Worm (Caenorhabditis elegans) whole organism, young adult: ENCODE results near the gene prx-19.

Source experiments
- B0035.1 ChIP-seq: sonication (generic microtip); optimal IDR thresholded peaks from 2 replicates; lab custom pipeline; 2016; ENCODE audit warnings: missing genetic modification characterization, mild to moderate bottlenecking, missing compliant biosample characterization, missing genotype, missing genetic modification reagents
- B0261.1 ChIP-seq: sonication (generic microtip); optimal IDR thresholded peaks from 2 replicates; lab custom pipeline; 2016; ENCODE audit warnings: mild to moderate bottlenecking, missing genetic modification characterization, moderate library complexity, missing compliant biosample characterization
- C06A6.2 ChIP-seq: fragments of 200-800 bp; sonication (Bioruptor generic); conservative IDR thresholded peaks from 2 replicates; pipeline ENCODE4 v1.3.6; 2022; ENCODE audit warnings: missing genetic modification characterization, missing compliant biosample characterization
- F49E8.2 ChIP-seq: sonication (generic microtip); optimal IDR thresholded peaks from 3 replicates; lab custom pipeline; 2017; ENCODE audit warnings: missing genetic modification characterization, mild to moderate bottlenecking, missing compliant biosample characterization, antibody characterized with exemption, moderate library complexity; ENCODE audit not compliant: insufficient read depth
- F52B5.7 ChIP-seq: sonication (generic microtip); optimal IDR thresholded peaks from 2 replicates; lab custom pipeline; 2016; ENCODE audit warnings: mild to moderate bottlenecking, missing genetic modification characterization, missing compliant biosample characterization
- F57A8.1 ChIP-seq: fragments of 200-800 bp; sonication (Bioruptor generic); optimal IDR thresholded peaks from 2 replicates; lab custom pipeline; 2018; ENCODE audit warnings: mild to moderate bottlenecking, missing genetic modification characterization, moderate library complexity, missing compliant biosample characterization
- K11D2.4 ChIP-seq: fragments of 200-800 bp; sonication (Bioruptor generic); IDR thresholded peaks from 2 replicates; pipeline ENCODE4 v1.3.6; 2022; ENCODE audit warnings: missing genetic modification reagents, missing genetic modification characterization, missing compliant biosample characterization
- K12H6.12 ChIP-seq: fragments of 200-800 bp; sonication (Bioruptor generic); optimal IDR thresholded peaks from 2 replicates; lab custom pipeline; 2018; ENCODE audit warnings: mild to moderate bottlenecking, missing genetic modification characterization, missing compliant biosample characterization
- Y53F4B.3 ChIP-seq: fragments of 200-800 bp; sonication (Bioruptor generic); IDR thresholded peaks from 2 replicates; pipeline ENCODE4 v1.3.6; 2022; ENCODE audit warnings: missing genetic modification reagents, missing genetic modification characterization, missing compliant biosample characterization
- Y95B8A.8 ChIP-seq: fragments of 200-800 bp; sonication (Bioruptor generic); IDR thresholded peaks from 2 replicates; pipeline ENCODE4 v1.3.6; 2022; ENCODE audit warnings: missing genetic modification reagents, missing genetic modification characterization, missing compliant biosample characterization
- akir-1 ChIP-seq: fragments of 200-800 bp; sonication (Bioruptor generic); optimal IDR thresholded peaks from 2 replicates; lab custom pipeline; 2018; ENCODE audit warnings: mild to moderate bottlenecking, missing genetic modification characterization, moderate library complexity, missing compliant biosample characterization
- aptf-2 ChIP-seq: fragments of 200-800 bp; sonication (Bioruptor generic); conservative IDR thresholded peaks from 2 replicates; pipeline ENCODE4 v1.3.6; 2022; ENCODE audit warnings: missing genetic modification reagents, missing genetic modification characterization, missing compliant biosample characterization
- aptf-3 ChIP-seq: fragments of 200-800 bp; sonication (Bioruptor generic); IDR thresholded peaks from 2 replicates; pipeline ENCODE4 v1.3.6; 2022; ENCODE audit warnings: missing genetic modification characterization, missing compliant biosample characterization
- atf-7 ChIP-seq: sonication (generic microtip); optimal IDR thresholded peaks from 2 replicates; lab custom pipeline; 2017; ENCODE audit warnings: mild to moderate bottlenecking, missing genetic modification characterization, missing compliant biosample characterization
- attf-5 ChIP-seq: fragments of 200-800 bp; sonication (Bioruptor generic); optimal IDR thresholded peaks from 2 replicates; lab custom pipeline; 2018; ENCODE audit warnings: mild to moderate bottlenecking, missing genetic modification characterization, missing compliant biosample characterization
- bed-1 ChIP-seq: fragments of 200-800 bp; sonication (Bioruptor generic); IDR thresholded peaks from 2 replicates; pipeline ENCODE4 v1.3.6; 2022; ENCODE audit warnings: missing genetic modification reagents, missing genetic modification characterization, missing compliant biosample characterization
- cebp-2 ChIP-seq: fragments of 200-800 bp; sonication (Bioruptor generic); IDR thresholded peaks from 2 replicates; pipeline ENCODE4 v1.3.6; 2022; ENCODE audit warnings: missing genetic modification characterization, missing compliant biosample characterization
- ceh-100 ChIP-seq: fragments of 200-800 bp; sonication (Bioruptor generic); IDR thresholded peaks from 2 replicates; pipeline ENCODE4 v1.3.6; 2022; ENCODE audit warnings: missing genetic modification reagents, missing genetic modification characterization, missing compliant biosample characterization
- ceh-27 ChIP-seq: fragments of 200-800 bp; sonication (Bioruptor generic); optimal IDR thresholded peaks from 2 replicates; lab custom pipeline; 2018; ENCODE audit warnings: mild to moderate bottlenecking, missing genetic modification characterization, moderate library complexity, missing compliant biosample characterization
- ceh-79 ChIP-seq: sonication (generic microtip); optimal IDR thresholded peaks from 2 replicates; lab custom pipeline; 2017; ENCODE audit warnings: mild to moderate bottlenecking, missing genetic modification characterization, missing compliant biosample characterization
- dpff-1 ChIP-seq: sonication (generic microtip); optimal IDR thresholded peaks from 2 replicates; lab custom pipeline; 2017; ENCODE audit warnings: mild to moderate bottlenecking, missing genetic modification characterization, missing compliant biosample characterization
- efl-1 ChIP-seq: fragments of 150-350 bp; optimal IDR thresholded peaks from 2 replicates; lab custom pipeline; 2014; ENCODE audit warnings: missing biosample characterization, missing genetic modification reagents, missing genetic modification characterization
- egrh-3 ChIP-seq: fragments of 200-800 bp; sonication (Bioruptor generic); IDR thresholded peaks from 2 replicates; pipeline ENCODE4 v1.3.6; 2022; ENCODE audit warnings: missing genetic modification reagents, missing genetic modification characterization, missing compliant biosample characterization
- ekl-4 ChIP-seq: fragments of 200-800 bp; sonication (Bioruptor generic); IDR thresholded peaks from 2 replicates; pipeline ENCODE4 v1.3.6; 2022; ENCODE audit warnings: missing genetic modification reagents, missing genetic modification characterization, missing compliant biosample characterization
- hmg-20 ChIP-seq: fragments of 200-800 bp; sonication (Bioruptor generic); IDR thresholded peaks from 2 replicates; pipeline ENCODE4 v1.3.6; 2022; ENCODE audit warnings: missing genetic modification reagents, missing genetic modification characterization, missing compliant biosample characterization
- hsf-1 ChIP-seq: fragments of 200-800 bp; sonication (Bioruptor generic); IDR thresholded peaks from 2 replicates; pipeline ENCODE4 v1.3.6; 2022; ENCODE audit warnings: missing genetic modification reagents, missing genetic modification characterization, missing compliant biosample characterization
- lag-1 ChIP-seq: fragments of 200-800 bp; sonication (Bioruptor generic); IDR thresholded peaks from 2 replicates; pipeline ENCODE4 v1.3.6; 2022; ENCODE audit warnings: missing genetic modification reagents, missing genetic modification characterization, missing compliant biosample characterization
- let-526 ChIP-seq: fragments of 200-800 bp; sonication (Bioruptor generic); IDR thresholded peaks from 2 replicates; pipeline ENCODE4 v1.3.6; 2022; ENCODE audit warnings: missing genetic modification reagents, missing genetic modification characterization, missing compliant biosample characterization
- lin-26 ChIP-seq: fragments of 200-800 bp; sonication (Bioruptor generic); IDR thresholded peaks from 2 replicates; pipeline ENCODE4 v1.3.6; 2022; ENCODE audit warnings: missing genetic modification reagents, missing genetic modification characterization, missing compliant biosample characterization
- lin-35 ChIP-seq, 3 experiments: fragments of 150-350 bp in 2 of 3; sonication (generic microtip) in 1 of 3; optimal IDR thresholded peaks; 2 replicates each; lab custom pipeline; 2014 to 2018; ENCODE audit warnings: missing biosample characterization in 3 of 3, missing genetic modification characterization in 3 of 3, missing genetic modification reagents in 3 of 3
- lir-1 ChIP-seq: fragments of 200-800 bp; sonication (Bioruptor generic); conservative IDR thresholded peaks from 2 replicates; pipeline ENCODE4 v1.3.6; 2022; ENCODE audit warnings: missing genetic modification reagents, missing genetic modification characterization, missing compliant biosample characterization
- madf-3 ChIP-seq: fragments of 200-800 bp; sonication (Bioruptor generic); IDR thresholded peaks from 2 replicates; pipeline ENCODE4 v1.3.6; 2022; ENCODE audit warnings: missing genetic modification reagents, missing genetic modification characterization, missing compliant biosample characterization
- madf-8 ChIP-seq: fragments of 200-800 bp; sonication (Bioruptor generic); conservative IDR thresholded peaks from 2 replicates; pipeline ENCODE4 v1.3.6; 2022; ENCODE audit warnings: missing genetic modification reagents, missing genetic modification characterization, missing compliant biosample characterization
- mcd-1 ChIP-seq: fragments of 200-800 bp; sonication (Bioruptor generic); IDR thresholded peaks from 2 replicates; pipeline ENCODE4 v1.3.6; 2022; ENCODE audit warnings: missing genetic modification reagents, missing genetic modification characterization, missing compliant biosample characterization
- nfya-1 ChIP-seq: sonication (generic microtip); optimal IDR thresholded peaks from 2 replicates; lab custom pipeline; 2017; ENCODE audit warnings: antibody characterized with exemption, missing compliant biosample characterization, missing genetic modification characterization, borderline replicate concordance; ENCODE audit not compliant: insufficient read depth
- nfyb-1 ChIP-seq: fragments of 200-800 bp; sonication (Bioruptor generic); IDR thresholded peaks from 2 replicates; pipeline ENCODE4 v1.3.6; 2022; ENCODE audit warnings: missing genetic modification reagents, missing genetic modification characterization, missing compliant biosample characterization
- nhr-80 ChIP-seq: sonication (generic microtip); optimal IDR thresholded peaks from 2 replicates; lab custom pipeline; 2016; ENCODE audit warnings: missing genetic modification characterization, missing compliant biosample characterization
- pha-4 ChIP-seq: fragments of 150-350 bp; sonication (generic microtip); optimal IDR thresholded peaks from 2 replicates; lab custom pipeline; 2014; ENCODE audit warnings: missing biosample characterization, missing genetic modification reagents, missing genetic modification characterization
- rcor-1 ChIP-seq: fragments of 200-800 bp; sonication (Bioruptor generic); IDR thresholded peaks from 2 replicates; pipeline ENCODE4 v1.3.6; 2022; ENCODE audit warnings: missing genetic modification reagents, missing genetic modification characterization, missing compliant biosample characterization
- rec-8 ChIP-seq, 2 experiments: sonication (generic microtip); optimal IDR thresholded peaks; 2 replicates each; lab custom pipeline; 2016; ENCODE audit warnings: mild to moderate bottlenecking in 2 of 2, missing genetic modification characterization in 2 of 2, missing genetic modification reagents in 2 of 2, missing genotype in 2 of 2, missing biosample characterization in 1 of 2, missing compliant biosample characterization in 1 of 2, moderate library complexity in 1 of 2
- snpc-1.1 ChIP-seq: sonication (generic microtip); optimal IDR thresholded peaks from 2 replicates; lab custom pipeline; 2017; ENCODE audit warnings: missing genetic modification characterization, mild to moderate bottlenecking, missing compliant biosample characterization, antibody characterized with exemption, moderate library complexity, missing genotype, missing genetic modification reagents; ENCODE audit not compliant: insufficient read depth
- somi-1 ChIP-seq: fragments of 200-800 bp; sonication (Bioruptor generic); optimal IDR thresholded peaks from 2 replicates; lab custom pipeline; 2018; ENCODE audit warnings: mild to moderate bottlenecking, missing genetic modification characterization, missing compliant biosample characterization
- tlf-1 ChIP-seq: fragments of 200-800 bp; sonication (Bioruptor generic); optimal IDR thresholded peaks from 2 replicates; lab custom pipeline; 2018; ENCODE audit warnings: mild to moderate bottlenecking, missing genetic modification characterization, missing compliant biosample characterization
- xnd-1 ChIP-seq: sonication (generic microtip); optimal IDR thresholded peaks from 2 replicates; lab custom pipeline; 2016; ENCODE audit warnings: missing genotype, missing genetic modification reagents, missing genetic modification characterization, missing compliant biosample characterization
- zfh-2 ChIP-seq: fragments of 200-800 bp; sonication (Bioruptor generic); conservative IDR thresholded peaks from 2 replicates; pipeline ENCODE4 v1.3.6; 2022; ENCODE audit warnings: missing genetic modification reagents, missing genetic modification characterization, missing compliant biosample characterization
- ztf-18 ChIP-seq: sonication (generic microtip); optimal IDR thresholded peaks from 2 replicates; lab custom pipeline; 2016; ENCODE audit warnings: missing genotype, mild to moderate bottlenecking, missing genetic modification characterization, missing compliant biosample characterization
- ztf-22 ChIP-seq: fragments of 200-800 bp; sonication (Bioruptor generic); optimal IDR thresholded peaks from 2 replicates; lab custom pipeline; 2018; ENCODE audit warnings: mild to moderate bottlenecking, missing genetic modification characterization, moderate library complexity, missing compliant biosample characterization
- ztf-26 ChIP-seq: sonication (generic microtip); optimal IDR thresholded peaks from 2 replicates; lab custom pipeline; 2017; ENCODE audit warnings: missing genetic modification characterization, missing compliant biosample characterization

Gene prx-19

DNA sequence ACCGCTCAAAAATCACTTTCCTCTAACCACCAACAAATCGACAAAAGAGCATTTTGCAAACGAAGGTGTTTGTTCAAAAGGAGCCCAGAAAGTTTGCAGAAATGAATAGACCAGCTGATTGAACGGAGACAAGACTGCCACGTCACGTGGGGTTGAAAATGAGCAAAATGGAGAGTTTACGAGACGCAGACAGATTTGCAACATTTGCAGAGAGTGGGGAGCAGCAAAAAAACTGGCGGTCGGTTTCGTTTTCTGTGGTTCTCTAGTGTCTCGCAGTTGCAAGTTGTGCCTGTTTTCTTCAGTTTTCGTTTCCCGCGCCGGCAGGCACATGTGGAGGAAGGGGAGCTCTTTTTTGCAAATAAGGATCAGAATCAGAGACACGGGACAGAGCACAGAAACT is 23.7 kb downstream of the prx-19 start (continued):
- TF ChIP-seq egrh-3 (GFP tag; lab: Robert Waterston, UW) (no peak), efl-1 (GFP tag; lab: Kevin White, UChicago) (no peak), lin-26 (GFP tag; lab: Robert Waterston, UW) (no peak), B0261.1 (tag; lab: Kevin White, UChicago) (no peak), zfh-2 (GFP tag; lab: Robert Waterston, UW) (peak; percentile 88), ekl-4 (GFP tag; lab: Robert Waterston, UW) (no peak), F57A8.1 (GFP tag; lab: Kevin White, UChicago) (no peak), nhr-80 (tag; lab: Kevin White, UChicago) (peak; percentile 69), snpc-1.1 (no peak), somi-1 (GFP tag; lab: Kevin White, UChicago) (no peak), tlf-1 (GFP tag; lab: Kevin White, UChicago) (no peak), ztf-26 (tag; lab: Kevin White, UChicago) (no peak), ztf-22 (GFP tag; lab: Kevin White, UChicago) (no peak), lag-1 (GFP tag; lab: Robert Waterston, UW) (no peak), rec-8 (tag; optimal IDR thresholded peaks at IDR 0.05; lab: Kevin White, UChicago) (no peak), madf-8 (GFP tag; lab: Robert Waterston, UW) (no peak), madf-3 (no peak), nfya-1 (tag; lab: Kevin White, UChicago) (no peak), rcor-1 (GFP tag; lab: Robert Waterston, UW) (0 out of 2 replicates have a peak, but pooled peaks have one; percentile 8), xnd-1 (tag; lab: Kevin White, UChicago) (no peak), attf-5 (GFP tag; lab: Kevin White, UChicago) (peak; percentile 61), ceh-100 (GFP tag; lab: Robert Waterston, UW) (no peak), hsf-1 (GFP tag; lab: Robert Waterston, UW) (no peak), F49E8.2 (no peak), akir-1 (GFP tag; lab: Kevin White, UChicago) (no peak), mcd-1 (peak; percentile 39; the same call in 1 of the 2 replicates), aptf-3 (GFP tag; lab: Robert Waterston, UW) (no peak), atf-7 (tag; lab: Kevin White, UChicago) (no peak), B0035.1 (tag; lab: Kevin White, UChicago) (no peak), dpff-1 (tag; lab: Kevin White, UChicago) (no peak), hmg-20 (GFP tag; lab: Robert Waterston, UW) (no peak), Y53F4B.3 (GFP tag; lab: Robert Waterston, UW) (no peak), ceh-27 (GFP tag; lab: Kevin White, UChicago) (no peak), lin-35 (GFP tag; optimal IDR thresholded peaks at IDR 0.05; lab: Kevin White, UChicago) (no peak), ceh-79 (tag; lab: Kevin White, UChicago) (no peak), F52B5.7 (no peak), K12H6.12 (tag; lab: Kevin White, UChicago) (peak; percentile 71), let-526 (GFP tag; lab: Robert Waterston, UW) (0 out of 2 replicates have a peak, but pooled peaks have one; percentile 31), C06A6.2 (0 out of 2 replicates have a peak, but pooled peaks have one; percentile 19), nfyb-1 (GFP tag; lab: Robert Waterston, UW) (peak; percentile 53; the same call in 1 of the 2 replicates), ztf-18 (tag; lab: Kevin White, UChicago) (peak; percentile 1), K11D2.4 (GFP tag; lab: Robert Waterston, UW) (0 out of 2 replicates have a peak, but pooled peaks have one; percentile 59), Y95B8A.8 (GFP tag; lab: Robert Waterston, UW) (no peak), pha-4 (peak; percentile 72), cebp-2 (GFP tag; lab: Robert Waterston, UW) (no peak), aptf-2 (GFP tag; lab: Robert Waterston, UW) (no peak), lir-1 (GFP tag; lab: Robert Waterston, UW) (0 out of 2 replicates have a peak, but pooled peaks have one; percentile 40), bed-1 (no peak)
